Fruit fly (Drosophila melanogaster): ENCODE data around the gene Ace.

The Ace gene

dm6 chr3R:13293148-13293756 lies 33.9 kb upstream of the Ace start, which contains the start of gene wntD (continued):
- TF ChIP-seq zen (tag; optimal IDR thresholded peaks at IDR 0.05) (peak; percentile 42), CG7357 (GFP tag; IDR thresholded peaks at IDR 0.05) (0 out of 3 replicates have a peak, but pooled peaks have one; percentile 10), jigr1 (GFP tag; IDR thresholded peaks at IDR 0.05) (0 out of 3 replicates have a peak, but pooled peaks have one; percentile 31)

dm6 chr3R:13290329-13290728 lies 31.0 kb upstream of the Ace start, which contains the start of gene Osi22:
TSS of gene Osi22 (plus strand) at chr3R:13290629.
- no peak for TF ChIP-seq CG14710 (tag; optimal IDR thresholded peaks at IDR 0.05)
- TF ChIP-seq PHDP (tag; optimal IDR thresholded peaks at IDR 0.05): no peak
- TF ChIP-seq Med (GFP tag): no peak
- TF ChIP-seq ssp (GFP tag; IDR thresholded peaks at IDR 0.05): no peak
- 0 out of 2 replicates have a peak, but pooled peaks have one; percentile 29 for TF ChIP-seq Doc2 (GFP tag; IDR thresholded peaks at IDR 0.05)
- no peak for TF ChIP-seq Ravus (GFP tag; IDR thresholded peaks at IDR 0.05)

DNA sequence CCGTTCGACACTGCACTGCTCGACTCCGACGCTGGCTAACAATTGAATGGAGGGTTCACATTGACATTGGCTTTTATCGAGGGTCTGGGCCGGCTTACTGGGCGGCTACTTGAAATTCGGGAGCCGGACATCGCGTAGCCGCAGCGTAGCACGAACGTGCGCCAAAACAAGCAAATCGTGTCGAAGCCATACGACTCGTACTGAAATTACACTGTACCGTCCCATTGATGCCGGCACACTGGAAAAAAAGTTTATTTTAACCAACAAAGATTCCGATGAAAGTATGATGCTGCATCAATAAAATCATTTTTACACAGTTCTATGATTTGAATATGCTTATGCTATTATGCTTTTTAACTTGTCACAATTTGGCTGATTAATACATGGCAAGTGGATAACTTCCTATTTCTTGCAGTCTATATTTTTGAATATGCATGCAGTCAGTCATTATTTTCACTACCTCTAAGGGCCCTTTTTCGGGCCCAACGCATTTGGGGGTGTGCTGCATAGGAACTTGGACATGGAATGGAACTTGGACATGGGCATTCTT lies 29.5 kb upstream of the Ace start, which contains the start of gene apn:
TSS of gene apn (minus strand) at position 51 of the 550 bp plus-strand sequence.
- TF ChIP-seq MESR4 (GFP tag; optimal IDR thresholded peaks at IDR 0.05) (no peak), Sin3A (optimal IDR thresholded peaks at IDR 0.05) (no peak), Sry-β (GFP tag; optimal IDR thresholded peaks at IDR 0.05) (no peak), CG7963 (GFP tag; IDR thresholded peaks at IDR 0.05; ENCODE audit: partially characterized antibody) (no peak), NC2α (GFP tag; optimal IDR thresholded peaks at IDR 0.05) (no peak), zfh2 (GFP tag; optimal IDR thresholded peaks at IDR 0.05) (no peak), sens-2 (GFP tag; IDR thresholded peaks at IDR 0.05) (no peak), CrebB (tag; optimal IDR thresholded peaks at IDR 0.05) (no peak), CG31388 (GFP tag; optimal IDR thresholded peaks at IDR 0.05) (no peak), dmrt99B (tag; optimal IDR thresholded peaks at IDR 0.05) (peak; percentile 48), CG12659 (GFP tag; optimal IDR thresholded peaks at IDR 0.05) (no peak), Nf-YC (tag; optimal IDR thresholded peaks at IDR 0.05) (no peak), dysf (GFP tag; IDR thresholded peaks at IDR 0.05) (0 out of 3 replicates have a peak, but pooled peaks have one; percentile 41), CG9727 (GFP tag; optimal IDR thresholded peaks at IDR 0.05) (no peak), CG12769 (tag; optimal IDR thresholded peaks at IDR 0.05) (no peak), CG2202 (tag; optimal IDR thresholded peaks at IDR 0.05) (no peak), oc (tag; optimal IDR thresholded peaks at IDR 0.05) (no peak), grn (GFP tag; optimal IDR thresholded peaks at IDR 0.05) (no peak), CG9797 (GFP tag; optimal IDR thresholded peaks at IDR 0.05) (no peak), lbe (GFP tag; optimal IDR thresholded peaks at IDR 0.05) (no peak), CG6689 (GFP tag; IDR thresholded peaks at IDR 0.05) (no peak), tll (GFP tag; optimal IDR thresholded peaks at IDR 0.05) (no peak), tgo (GFP tag; IDR thresholded peaks at IDR 0.05) (no peak), unpg (GFP tag; optimal IDR thresholded peaks at IDR 0.05) (peak; percentile 25), CG32532 (GFP tag; IDR thresholded peaks at IDR 0.05) (no peak), ara (GFP tag; IDR thresholded peaks at IDR 0.05) (no peak), Blimp-1 (GFP tag; optimal IDR thresholded peaks at IDR 0.05) (no peak), Hr3 (GFP tag; optimal IDR thresholded peaks at IDR 0.05) (no peak), sisA (GFP tag; IDR thresholded peaks at IDR 0.05) (peak; percentile 37; the same call in 1 of the 2 replicates), twi (tag; optimal IDR thresholded peaks at IDR 0.05) (no peak), fd102C (GFP tag; optimal IDR thresholded peaks at IDR 0.05) (no peak), CG3163 (GFP tag; optimal IDR thresholded peaks at IDR 0.05) (no peak), corto (GFP tag; optimal IDR thresholded peaks at IDR 0.05) (no peak), Rx (GFP tag; IDR thresholded peaks at IDR 0.05) (0 out of 2 replicates have a peak, but pooled peaks have one; percentile 5), Fer1 (GFP tag; optimal IDR thresholded peaks at IDR 0.05) (no peak), abd-A (tag; optimal IDR thresholded peaks at IDR 0.05) (no peak), Meics (GFP tag; optimal IDR thresholded peaks at IDR 0.05) (no peak)
